Worm (Caenorhabditis elegans) whole organism, late embryonic: ENCODE measurements around the gene cal-8.

Experiments used
- ceh-6 ChIP-seq: fragments of 200-800 bp; sonication (Bioruptor generic); optimal IDR thresholded peaks from 2 replicates; lab custom pipeline; 2018; ENCODE audit warnings: mild to moderate bottlenecking, missing genetic modification characterization, missing compliant biosample characterization
- dmd-4 ChIP-seq: sonication (generic microtip); optimal IDR thresholded peaks from 2 replicates; lab custom pipeline; 2016; ENCODE audit warnings: borderline replicate concordance, missing genetic modification characterization, missing compliant biosample characterization
- pros-1 ChIP-seq: fragments of 150-350 bp; optimal IDR thresholded peaks from 2 replicates; lab custom pipeline; 2014; ENCODE audit warnings: missing biosample characterization, missing genetic modification reagents, missing genetic modification characterization
- unc-3 ChIP-seq, 2 experiments: fragments of 200-800 bp in 1 of 2; sonication (Bioruptor generic) in 1 of 2; sonication (generic microtip) in 1 of 2; conservative IDR thresholded peaks in 1 of 2; optimal IDR thresholded peaks in 1 of 2; 2 replicates each; pipeline versions ENCODE4 v1.3.6 to Lab custom; 2016 to 2022; ENCODE audit warnings: missing compliant biosample characterization in 2 of 2, missing genetic modification characterization in 2 of 2, missing genetic modification reagents in 1 of 2
- unc-55 ChIP-seq: sonication (generic microtip); optimal IDR thresholded peaks from 2 replicates; lab custom pipeline; 2017; ENCODE audit warnings: missing biosample characterization, missing genetic modification reagents, missing genetic modification characterization

DNA sequence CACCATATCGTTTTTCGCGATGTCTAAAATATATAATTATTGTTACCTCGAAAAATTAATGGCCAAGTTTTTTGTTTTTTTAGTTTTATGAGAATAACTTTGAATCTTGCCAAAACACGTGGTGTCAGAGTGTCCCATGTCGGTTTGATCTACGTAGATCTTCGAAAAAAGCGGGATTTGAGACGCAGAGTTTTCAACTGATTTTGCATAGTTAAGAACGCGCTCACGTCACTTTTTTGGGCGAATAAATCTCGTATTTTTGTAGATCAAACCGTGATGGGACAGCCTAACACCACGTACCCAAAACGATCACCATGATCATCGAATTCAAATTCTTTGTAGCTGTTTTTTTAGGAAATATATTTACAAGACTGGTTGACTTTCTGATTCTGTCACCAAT is 15.7 kb upstream of the cal-8 start:
- TF ChIP-seq dmd-4 (no peak), pros-1 (tag; lab: Kevin White, UChicago) (no peak), unc-3 (GFP tag; conservative IDR thresholded peaks at IDR 0.05; lab: Robert Waterston, UW) (no peak), unc-3 (tag; optimal IDR thresholded peaks at IDR 0.05; lab: Kevin White, UChicago) (no peak), ceh-6 (no peak), unc-55 (GFP tag; lab: Kevin White, UChicago) (no peak)
